Fruit fly (Drosophila melanogaster): ENCODE results near the gene Nepl19.
A peak's percentile ranks its signal among the peaks of the same experiment; 100 is the strongest.

The Nepl19 gene

DNA sequence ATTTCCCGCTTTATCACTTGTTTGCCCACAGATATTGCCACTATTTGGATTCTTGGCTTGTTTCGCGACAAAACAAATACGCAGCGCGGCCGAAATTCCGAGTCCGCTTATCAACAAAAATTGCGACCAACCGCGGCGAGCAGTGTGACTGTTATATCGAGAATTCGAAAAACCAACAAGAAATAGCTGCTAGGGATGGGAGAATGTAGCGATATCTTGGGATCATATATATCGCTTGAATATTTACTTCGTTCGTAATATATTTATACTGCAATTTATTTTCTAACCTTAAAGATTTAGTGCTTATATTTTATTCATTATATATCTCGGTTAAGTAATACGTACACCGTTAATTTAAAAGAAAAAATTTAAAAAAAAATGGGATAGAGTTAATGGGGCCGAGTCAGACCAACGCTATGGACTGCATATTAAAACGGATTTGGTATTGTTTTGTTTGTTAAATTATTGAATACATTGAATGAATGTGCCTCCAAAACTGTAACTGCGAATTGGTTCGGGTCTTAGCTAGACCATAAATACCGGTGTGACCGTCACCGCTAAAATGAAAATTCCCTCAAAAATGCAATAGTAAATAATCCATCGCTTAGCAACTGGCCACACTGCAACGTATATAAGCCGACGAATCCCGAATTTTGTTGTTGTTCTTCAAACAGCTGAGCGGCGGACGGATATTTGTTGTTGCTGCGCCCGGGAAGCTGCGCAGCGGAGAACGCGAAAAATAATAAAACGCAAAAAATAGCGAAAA lies 35.1 kb downstream of the Nepl19 start, which contains the start of the genes Apc and spg:
Apc (minus strand) TSS at position 138 of the 766 bp plus-strand sequence.
spg (plus strand) TSS at position 660 of the 766 bp plus-strand sequence.
- TF ChIP-seq aop (GFP tag; IDR thresholded peaks at IDR 0.05) (no peak), tin (GFP tag; optimal IDR thresholded peaks at IDR 0.05) (no peak), CG18262 (tag; optimal IDR thresholded peaks at IDR 0.05) (peak; percentile 44), CG30403 (GFP tag; optimal IDR thresholded peaks at IDR 0.05) (peak; percentile 28), CG18599 (GFP tag; optimal IDR thresholded peaks at IDR 0.05) (peak; percentile 44), org-1 (GFP tag; optimal IDR thresholded peaks at IDR 0.05) (peak; percentile 59), Doc2 (GFP tag; IDR thresholded peaks at IDR 0.05) (no peak), CG7987 (GFP tag; optimal IDR thresholded peaks at IDR 0.05) (peak; percentile 76), Camta (GFP tag; optimal IDR thresholded peaks at IDR 0.05) (peak; percentile 27), CG8089 (GFP tag; optimal IDR thresholded peaks at IDR 0.05) (peak; percentile 25), fd102C (GFP tag; optimal IDR thresholded peaks at IDR 0.05) (peak; percentile 29), gcm2 (GFP tag; optimal IDR thresholded peaks at IDR 0.05) (peak; percentile 17), twi (tag; optimal IDR thresholded peaks at IDR 0.05) (no peak), Taf1 (GFP tag; IDR thresholded peaks at IDR 0.05) (no peak), gce (GFP tag; IDR thresholded peaks at IDR 0.05) (0 out of 3 replicates have a peak, but pooled peaks have one; percentile 35), cas (GFP tag; IDR thresholded peaks at IDR 0.05) (no peak), nom (GFP tag; optimal IDR thresholded peaks at IDR 0.05) (peak; percentile 77), CG8924 (tag; optimal IDR thresholded peaks at IDR 0.05) (peak; percentile 11), fu2 (GFP tag; optimal IDR thresholded peaks at IDR 0.05) (peak; percentile 6), wdn (GFP tag; IDR thresholded peaks at IDR 0.05) (0 out of 2 replicates have a peak, but pooled peaks have one; percentile 8), CG3847 (GFP tag; IDR thresholded peaks at IDR 0.05) (peak; percentile 71), CG14014 (GFP tag; IDR thresholded peaks at IDR 0.05) (peak; percentile 49; the same call in 1 of the 2 replicates), Atf3 (GFP tag; optimal IDR thresholded peaks at IDR 0.05) (peak; percentile 4), CG34422 (GFP tag; IDR thresholded peaks at IDR 0.05) (peak; percentile 60; the same call in 1 of the 3 replicates), sens (GFP tag) (peak; percentile 90), CG17829 (tag; optimal IDR thresholded peaks at IDR 0.05) (peak; percentile 61), Dek (tag; optimal IDR thresholded peaks at IDR 0.05) (peak; percentile 50), Ptx1 (GFP tag; IDR thresholded peaks at IDR 0.05) (no peak; the same call in 1 of the 2 replicates), row (GFP tag; IDR thresholded peaks at IDR 0.05) (peak; percentile 82), hth (optimal IDR thresholded peaks at IDR 0.05) (no peak), br (optimal IDR thresholded peaks at IDR 0.05) (no peak), wek (GFP tag; optimal IDR thresholded peaks at IDR 0.05) (peak; percentile 79), danr (GFP tag; IDR thresholded peaks at IDR 0.05) (no peak), CG33557 (GFP tag; optimal IDR thresholded peaks at IDR 0.05) (no peak), maf-S (GFP tag; optimal IDR thresholded peaks at IDR 0.05) (no peak), ase (GFP tag; IDR thresholded peaks at IDR 0.05) (no peak), CG11085 (GFP tag; IDR thresholded peaks at IDR 0.05) (no peak), dmrt11E (tag; optimal IDR thresholded peaks at IDR 0.05) (peak; percentile 30), CG30020 (tag; optimal IDR thresholded peaks at IDR 0.05) (peak; percentile 25), CG7271 (tag; optimal IDR thresholded peaks at IDR 0.05) (no peak), Deaf1 (tag; optimal IDR thresholded peaks at IDR 0.05) (peak; percentile 30), CG32532 (GFP tag; IDR thresholded peaks at IDR 0.05) (peak; percentile 7), Fer1 (GFP tag; optimal IDR thresholded peaks at IDR 0.05) (peak; percentile 70), pfk (GFP tag; optimal IDR thresholded peaks at IDR 0.05) (peak; percentile 14), E2f1 (GFP tag; IDR thresholded peaks at IDR 0.05) (peak; percentile 50; the same call in 1 of the 2 replicates), CG10366 (GFP tag; IDR thresholded peaks at IDR 0.05) (0 out of 2 replicates have a peak, but pooled peaks have one; percentile 10), stwl (tag; optimal IDR thresholded peaks at IDR 0.05) (peak; percentile 34), pho (GFP tag; optimal IDR thresholded peaks at IDR 0.05) (peak; percentile 18), ERR (GFP tag; optimal IDR thresholded peaks at IDR 0.05) (no peak), NC2α (GFP tag; optimal IDR thresholded peaks at IDR 0.05) (peak; percentile 76), CG9797 (GFP tag; optimal IDR thresholded peaks at IDR 0.05) (peak; percentile 95)

All from whole organism, embryonic.